Fruit fly (Drosophila melanogaster) whole organism, prepupa: ENCODE data around the gene CG14777.

Experiments used
- CG10669 ChIP-seq: fragments of 200-800 bp; sonication (Bioruptor generic); optimal IDR thresholded peaks from 3 replicates; lab custom pipeline; 2018; ENCODE audit warnings: missing biosample characterization, mild to moderate bottlenecking, missing genetic modification characterization, moderate library complexity
- CG11294 ChIP-seq: fragments of 200-800 bp; sonication (Bioruptor generic); IDR thresholded peaks from 2 replicates; pipeline ENCODE4 v1.3.6; 2022; ENCODE audit warnings: missing biosample characterization, missing genetic modification characterization
- CG11762 ChIP-seq: fragments of 200-800 bp; sonication (Bioruptor generic); optimal IDR thresholded peaks from 3 replicates; lab custom pipeline; 2016; ENCODE audit warnings: missing biosample characterization, missing genetic modification characterization; ENCODE audit not compliant: insufficient read depth
- CG11902 ChIP-seq: fragments of 200-800 bp; sonication (Bioruptor generic); optimal IDR thresholded peaks from 3 replicates; lab custom pipeline; 2016; ENCODE audit warnings: missing biosample characterization, missing genetic modification characterization
- CG15336 ChIP-seq: fragments of 200-800 bp; sonication (Bioruptor generic); IDR thresholded peaks from 2 replicates; pipeline ENCODE4 v1.3.6; 2022; ENCODE audit warnings: missing biosample characterization, missing genetic modification characterization
- CG1621 ChIP-seq: fragments of 200-800 bp; sonication (Bioruptor generic); optimal IDR thresholded peaks from 3 replicates; lab custom pipeline; 2018; ENCODE audit warnings: missing biosample characterization, mild to moderate bottlenecking, missing genetic modification characterization
- CG16779 ChIP-seq: fragments of 200-800 bp; sonication (Bioruptor generic); optimal IDR thresholded peaks from 3 replicates; lab custom pipeline; 2017; ENCODE audit warnings: missing biosample characterization, mild to moderate bottlenecking, missing genetic modification characterization
- CG3032 ChIP-seq: fragments of 200-800 bp; optimal IDR thresholded peaks from 2 replicates; lab custom pipeline; 2019; ENCODE audit warnings: missing biosample characterization, mild to moderate bottlenecking, missing genetic modification characterization, moderate library complexity
- CG6163 ChIP-seq: fragments of 200-800 bp; sonication (Bioruptor generic); IDR thresholded peaks from 3 replicates; pipeline ENCODE4 v1.3.6; 2022; ENCODE audit warnings: missing biosample characterization, missing genetic modification characterization
- CG6276 ChIP-seq: fragments of 200-800 bp; sonication (Bioruptor generic); optimal IDR thresholded peaks from 2 replicates; lab custom pipeline; 2017; ENCODE audit warnings: missing biosample characterization, mild to moderate bottlenecking, missing genetic modification characterization
- CG6792 ChIP-seq: fragments of 200-800 bp; sonication (Bioruptor generic); optimal IDR thresholded peaks from 3 replicates; lab custom pipeline; 2016; ENCODE audit warnings: missing biosample characterization, missing genetic modification characterization
- CG6854 ChIP-seq: fragments of 200-800 bp; sonication (Bioruptor generic); optimal IDR thresholded peaks from 2 replicates; lab custom pipeline; 2017; ENCODE audit warnings: missing biosample characterization, mild to moderate bottlenecking, missing genetic modification characterization
- CG8119 ChIP-seq: fragments of 200-800 bp; sonication (Bioruptor generic); IDR thresholded peaks from 3 replicates; pipeline ENCODE4 v1.3.6; 2022; ENCODE audit warnings: missing biosample characterization, missing genetic modification characterization
- CG8319 ChIP-seq: fragments of 200-800 bp; sonication (Bioruptor generic); optimal IDR thresholded peaks from 3 replicates; lab custom pipeline; 2016; ENCODE audit warnings: missing biosample characterization, missing genetic modification characterization
- CG8632 ChIP-seq: fragments of 200-800 bp; sonication (Bioruptor generic); optimal IDR thresholded peaks from 3 replicates; lab custom pipeline; 2016; ENCODE audit warnings: missing biosample characterization, missing genetic modification characterization
- Eip75B ChIP-seq: fragments of 200-800 bp; sonication (Bioruptor generic); optimal IDR thresholded peaks from 3 replicates; lab custom pipeline; 2016; ENCODE audit warnings: missing biosample characterization, missing genetic modification characterization
- Eip78C ChIP-seq: fragments of 200-800 bp; sonication (Bioruptor generic); peaks from one replicate; lab custom pipeline; 2016; ENCODE audit warnings: missing biosample characterization, missing genetic modification characterization
- Eip93F ChIP-seq: fragments of 200-800 bp; sonication (Bioruptor generic); optimal IDR thresholded peaks from 2 replicates; lab custom pipeline; 2016; ENCODE audit warnings: missing biosample characterization, mild to moderate bottlenecking, missing genetic modification characterization
- Ets21C ChIP-seq: fragments of 200-800 bp; sonication (Bioruptor generic); optimal IDR thresholded peaks from 3 replicates; lab custom pipeline; 2016; ENCODE audit warnings: missing biosample characterization, missing genetic modification characterization
- Ets96B ChIP-seq: fragments of 200-800 bp; optimal IDR thresholded peaks from 2 replicates; lab custom pipeline; 2019; ENCODE audit warnings: missing biosample characterization, mild to moderate bottlenecking, missing genetic modification characterization, moderate library complexity
- Gug ChIP-seq: fragments of 200-800 bp; sonication (Bioruptor generic); IDR thresholded peaks from 2 replicates; pipeline ENCODE4 v1.3.6; 2022; ENCODE audit warnings: missing biosample characterization, missing genetic modification characterization
- Hr38 ChIP-seq: sonication (Bioruptor generic); optimal IDR thresholded peaks from 2 replicates; lab custom pipeline; 2016; ENCODE audit warnings: missing biosample characterization, missing genetic modification characterization
- Hr39 ChIP-seq: fragments of 200-800 bp; sonication (Bioruptor generic); optimal IDR thresholded peaks from 2 replicates; lab custom pipeline; 2016; ENCODE audit warnings: missing biosample characterization, missing genetic modification characterization
- Hr4 ChIP-seq: fragments of 200-800 bp; sonication (Bioruptor generic); optimal IDR thresholded peaks from 3 replicates; lab custom pipeline; 2016; ENCODE audit warnings: missing biosample characterization, missing genetic modification characterization
- Lpt ChIP-seq: fragments of 200-800 bp; sonication (Bioruptor generic); optimal IDR thresholded peaks from 3 replicates; lab custom pipeline; 2016; ENCODE audit warnings: missing biosample characterization, missing genetic modification characterization
- Met ChIP-seq: fragments of 200-800 bp; sonication (Bioruptor generic); optimal IDR thresholded peaks from 3 replicates; lab custom pipeline; 2016; ENCODE audit warnings: missing biosample characterization, missing genetic modification characterization
- OdsH ChIP-seq: fragments of 200-800 bp; sonication (Bioruptor generic); optimal IDR thresholded peaks from 3 replicates; lab custom pipeline; 2016; ENCODE audit warnings: missing biosample characterization, missing genetic modification characterization
- Smox ChIP-seq: fragments of 200-800 bp; sonication (Bioruptor generic); optimal IDR thresholded peaks from 3 replicates; lab custom pipeline; 2016; ENCODE audit warnings: missing biosample characterization, missing genetic modification characterization
- Sox15 ChIP-seq: fragments of 200-800 bp; sonication (Bioruptor generic); optimal IDR thresholded peaks from 3 replicates; lab custom pipeline; 2016; ENCODE audit warnings: missing biosample characterization, missing genetic modification characterization
- achi ChIP-seq: fragments of 200-800 bp; sonication (Bioruptor generic); optimal IDR thresholded peaks from 3 replicates; lab custom pipeline; 2016; ENCODE audit warnings: missing biosample characterization, missing genetic modification characterization
- cyc ChIP-seq: fragments of 200-800 bp; sonication (Bioruptor generic); optimal IDR thresholded peaks from 3 replicates; lab custom pipeline; 2016; ENCODE audit warnings: missing biosample characterization, missing genetic modification characterization
- dsx ChIP-seq: fragments of 200-800 bp; optimal IDR thresholded peaks from 3 replicates; lab custom pipeline; 2019; ENCODE audit warnings: missing biosample characterization, mild to moderate bottlenecking, missing genetic modification characterization, moderate library complexity; ENCODE audit not compliant: poor library complexity, severe bottlenecking
- fd59A ChIP-seq: fragments of 200-800 bp; sonication (Bioruptor generic); optimal IDR thresholded peaks from 2 replicates; lab custom pipeline; 2017; ENCODE audit warnings: missing biosample characterization, mild to moderate bottlenecking, missing genetic modification characterization, missing genetic modification reagents
- fd85E ChIP-seq: fragments of 200-800 bp; sonication (Bioruptor generic); optimal IDR thresholded peaks from 3 replicates; lab custom pipeline; 2016; ENCODE audit warnings: missing biosample characterization, missing genetic modification characterization
- net ChIP-seq: fragments of 200-800 bp; sonication (Bioruptor generic); optimal IDR thresholded peaks from 3 replicates; lab custom pipeline; 2016; ENCODE audit warnings: missing biosample characterization, missing genetic modification characterization
- pdm3 ChIP-seq: fragments of 200-800 bp; sonication (Bioruptor generic); optimal IDR thresholded peaks from 3 replicates; lab custom pipeline; 2016; ENCODE audit warnings: missing biosample characterization, missing genetic modification characterization
- salr ChIP-seq, 2 experiments: fragments of 200-800 bp; sonication (Bioruptor generic); optimal IDR thresholded peaks; 3 replicates each; lab custom pipeline; 2016 to 2018; ENCODE audit warnings: missing biosample characterization in 2 of 2, missing genetic modification characterization in 2 of 2, mild to moderate bottlenecking in 1 of 2
- spab ChIP-seq: fragments of 200-800 bp; sonication (Bioruptor generic); optimal IDR thresholded peaks from 2 replicates; lab custom pipeline; 2017; ENCODE audit warnings: missing biosample characterization, mild to moderate bottlenecking, missing genetic modification characterization, missing genetic modification reagents
- svp ChIP-seq: fragments of 200-800 bp; sonication (Bioruptor generic); peaks from one replicate; lab custom pipeline; 2016; ENCODE audit warnings: missing biosample characterization, missing genetic modification characterization
- topi ChIP-seq: fragments of 200-800 bp; sonication (Bioruptor generic); optimal IDR thresholded peaks from 3 replicates; lab custom pipeline; 2016; ENCODE audit warnings: missing biosample characterization, missing genetic modification characterization
- vri ChIP-seq: fragments of 200-800 bp; sonication (Bioruptor generic); optimal IDR thresholded peaks from 3 replicates; lab custom pipeline; 2016; ENCODE audit warnings: missing biosample characterization, mild to moderate bottlenecking, missing genetic modification characterization

CG14777 gene

dm6 chrX:1470562-1470961 is 4.6 kb downstream of the CG14777 start, which contains the start of gene pck (continued):
- TF ChIP-seq Eip75B (GFP tag; lab: Kevin White, UChicago) (peak; percentile 66), Eip78C (GFP tag; lab: Kevin White, UChicago) (peak; percentile 66), CG1621 (tag; lab: Kevin White, UChicago) (peak; percentile 18), CG6163 (GFP tag; lab: Robert Waterston, UW) (peak; percentile 75), Hr4 (GFP tag; lab: Kevin White, UChicago) (no peak), CG11762 (GFP tag; lab: Kevin White, UChicago) (peak; percentile 12), Eip93F (GFP tag; lab: Kevin White, UChicago) (no peak), Gug (GFP tag; lab: Robert Waterston, UW) (no peak; the same call in 1 of the 2 replicates), CG10669 (GFP tag; lab: Kevin White, UChicago) (no peak), spab (GFP tag; lab: Kevin White, UChicago) (no peak), achi (GFP tag; lab: Kevin White, UChicago) (peak; percentile 60), net (GFP tag; lab: Kevin White, UChicago) (peak; percentile 52), CG6276 (GFP tag; lab: Kevin White, UChicago) (no peak), Met (GFP tag; lab: Kevin White, UChicago) (no peak), CG15336 (peak; percentile 49; the same call in 1 of the 2 replicates)
- TF ChIP-seq, all 60 proteins: peak for 34

- TF ChIP-seq cyc (GFP tag; lab: Kevin White, UChicago) (no peak), dsx (GFP tag; lab: Kevin White, UChicago) (no peak), CG8319 (GFP tag; lab: Kevin White, UChicago) (no peak), Hr38 (GFP tag; lab: Kevin White, UChicago) (no peak), fd59A (GFP tag; lab: Kevin White, UChicago) (no peak), svp (no peak), CG11294 (GFP tag; lab: Robert Waterston, UW) (no peak), vri (no peak), fd85E (GFP tag; lab: Kevin White, UChicago) (no peak), CG1621 (tag; lab: Kevin White, UChicago) (no peak), Ets21C (GFP tag; lab: Kevin White, UChicago) (no peak), Smox (GFP tag; lab: Kevin White, UChicago) (no peak), CG6163 (GFP tag; lab: Robert Waterston, UW) (no peak), CG16779 (tag; lab: Kevin White, UChicago) (no peak), CG6854 (GFP tag; lab: Kevin White, UChicago) (no peak), Hr39 (no peak), pdm3 (no peak), Gug (GFP tag; lab: Robert Waterston, UW) (no peak), Hr4 (GFP tag; lab: Kevin White, UChicago) (no peak)
Measured at dm6 chrX:1472222-1472621, 6.3 kb downstream of the CG14777 start, which contains the start of gene CG14780. Gene CG14780, plus strand, starts transcription at chrX:1472522.

- no peak for TF ChIP-seq net (GFP tag; lab: Kevin White, UChicago)
- TF ChIP-seq OdsH (GFP tag; lab: Kevin White, UChicago), result no peak
- no peak for TF ChIP-seq CG8119 (GFP tag; lab: Robert Waterston, UW)
- TF ChIP-seq CG16779 (tag; lab: Kevin White, UChicago), result no peak
- no peak for TF ChIP-seq Ets96B
- TF ChIP-seq CG3032 (tag; lab: Kevin White, UChicago), result no peak
- TF ChIP-seq salr (GFP tag; optimal IDR thresholded peaks at IDR 0.05; lab: Kevin White, UChicago), result no peak
- TF ChIP-seq CG11902 (GFP tag; lab: Kevin White, UChicago), result no peak
- no peak for TF ChIP-seq Met (GFP tag; lab: Kevin White, UChicago)
- no peak for TF ChIP-seq Lpt
- no peak for TF ChIP-seq topi (GFP tag; lab: Kevin White, UChicago)
- no peak for TF ChIP-seq fd59A (GFP tag; lab: Kevin White, UChicago)
- TF ChIP-seq dsx (GFP tag; lab: Kevin White, UChicago), result no peak
- TF ChIP-seq CG15336, result no peak
- no peak for TF ChIP-seq Sox15 (GFP tag; lab: Kevin White, UChicago)
- no peak for TF ChIP-seq CG6792 (GFP tag; lab: Kevin White, UChicago)
- no peak for TF ChIP-seq CG8632
- TF ChIP-seq, all 60 proteins: peak for 0
Measured at dm6 chrX:1476436-1476835, 10.5 kb downstream of the CG14777 start.
